Fruit fly (Drosophila melanogaster): ENCODE results near the gene Mnr.
A peak's percentile ranks its signal among the peaks of the same experiment; 100 is the strongest.

Mnr gene

dm6 chrX:21317422-21317821, 36.5 kb upstream of the Mnr start, which contains the start of gene CG1801:
Gene CG1801 (minus strand): TSS chrX:21317522.
- TF ChIP-seq dmrt93B (GFP tag; optimal IDR thresholded peaks at IDR 0.05) (no peak), Abd-B (GFP tag; optimal IDR thresholded peaks at IDR 0.05) (no peak), fru (GFP tag; optimal IDR thresholded peaks at IDR 0.05) (no peak), dl (GFP tag; optimal IDR thresholded peaks at IDR 0.05; ENCODE audit: insufficient read depth in 1 of 2, partially characterized antibody in 2 of 2) (no peak), h (GFP tag; optimal IDR thresholded peaks at IDR 0.05) (no peak), GATAd (GFP tag; optimal IDR thresholded peaks at IDR 0.05) (no peak), sv (GFP tag; optimal IDR thresholded peaks at IDR 0.05) (no peak), Hr78 (GFP tag; optimal IDR thresholded peaks at IDR 0.05) (no peak), brk (GFP tag; optimal IDR thresholded peaks at IDR 0.05) (no peak), OdsH (GFP tag; optimal IDR thresholded peaks at IDR 0.05) (no peak), Rel (GFP tag; optimal IDR thresholded peaks at IDR 0.05) (no peak), Rel (tag; optimal IDR thresholded peaks at IDR 0.05) (no peak), sage (GFP tag; optimal IDR thresholded peaks at IDR 0.05) (no peak), psq (GFP tag; optimal IDR thresholded peaks at IDR 0.05) (no peak), CG32264 (GFP tag; optimal IDR thresholded peaks at IDR 0.05) (no peak)

- peak; percentile 5 for TF ChIP-seq h (GFP tag; optimal IDR thresholded peaks at IDR 0.05)
- no peak for TF ChIP-seq Rel (GFP tag; optimal IDR thresholded peaks at IDR 0.05)
- peak; percentile 0 for TF ChIP-seq Rel (tag; optimal IDR thresholded peaks at IDR 0.05)
- peak; percentile 11 for TF ChIP-seq Jra (GFP tag; optimal IDR thresholded peaks at IDR 0.05)
- no peak for TF ChIP-seq Hnf4 (GFP tag; optimal IDR thresholded peaks at IDR 0.05)
Measured at dm6 chrX:21315852-21316251, 34.9 kb upstream of the Mnr start, which contains the start of gene Rpt6. Gene Rpt6 (plus strand): TSS chrX:21316052.

dm6 chrX:21306485-21307142, 25.6 kb upstream of the Mnr start, which contains the start of gene Abca3:
Gene Abca3 (minus strand): TSS chrX:21306665.
- TF ChIP-seq h (GFP tag; optimal IDR thresholded peaks at IDR 0.05) (peak; percentile 16), OdsH (GFP tag; optimal IDR thresholded peaks at IDR 0.05) (peak; percentile 23), jim (GFP tag; optimal IDR thresholded peaks at IDR 0.05) (no peak), psq (GFP tag; optimal IDR thresholded peaks at IDR 0.05) (peak; percentile 14), sage (GFP tag; optimal IDR thresholded peaks at IDR 0.05) (no peak), rgr (GFP tag; optimal IDR thresholded peaks at IDR 0.05) (peak; percentile 50), woc (GFP tag; optimal IDR thresholded peaks at IDR 0.05) (peak; percentile 72), sv (GFP tag; optimal IDR thresholded peaks at IDR 0.05) (peak; percentile 16), Jra (GFP tag; optimal IDR thresholded peaks at IDR 0.05) (no peak), fru (GFP tag; optimal IDR thresholded peaks at IDR 0.05) (peak; percentile 21), CG9705 (GFP tag; optimal IDR thresholded peaks at IDR 0.05) (peak; percentile 19), foxo (GFP tag; optimal IDR thresholded peaks at IDR 0.05) (peak in 1 of 2 experiments; percentile 52), Myc (optimal IDR thresholded peaks at IDR 0.05) (peak; percentile 92), Sp1 (GFP tag; optimal IDR thresholded peaks at IDR 0.05) (peak; percentile 56), CG32264 (GFP tag; optimal IDR thresholded peaks at IDR 0.05) (no peak), br (GFP tag; optimal IDR thresholded peaks at IDR 0.05) (peak; percentile 23), CrebA (GFP tag; optimal IDR thresholded peaks at IDR 0.05; ENCODE audit: borderline replicate concordance) (peak; percentile 5), ey (GFP tag; optimal IDR thresholded peaks at IDR 0.05) (peak; percentile 51), N (GFP tag; optimal IDR thresholded peaks at IDR 0.05) (no peak), HLH106 (tag; optimal IDR thresholded peaks at IDR 0.05) (peak; percentile 67)

dm6 chrX:21285001-21285400, 4.0 kb upstream of the Mnr start, which contains the start of gene CG1494:
Gene CG1494 (plus strand): TSS chrX:21285301.
- no peak for TF ChIP-seq HLH106 (tag; optimal IDR thresholded peaks at IDR 0.05)
- TF ChIP-seq Hr78 (GFP tag; optimal IDR thresholded peaks at IDR 0.05): no peak
- TF ChIP-seq CrebA (GFP tag; optimal IDR thresholded peaks at IDR 0.05; ENCODE audit: borderline replicate concordance): no peak
- TF ChIP-seq Vsx2 (GFP tag; optimal IDR thresholded peaks at IDR 0.05; ENCODE audit: partially characterized antibody): no peak
- TF ChIP-seq ey (GFP tag; optimal IDR thresholded peaks at IDR 0.05): no peak
- TF ChIP-seq sv (GFP tag; optimal IDR thresholded peaks at IDR 0.05): no peak
- TF ChIP-seq GATAd (GFP tag; optimal IDR thresholded peaks at IDR 0.05): no peak
- no peak for TF ChIP-seq jim (GFP tag; optimal IDR thresholded peaks at IDR 0.05)
- TF ChIP-seq Abd-B (GFP tag; optimal IDR thresholded peaks at IDR 0.05): no peak

dm6 chrX:21282035-21282434, 1.1 kb upstream of the Mnr start:
- no peak for TF ChIP-seq lola (GFP tag; optimal IDR thresholded peaks at IDR 0.05)
- no peak for TF ChIP-seq Dfd (GFP tag; optimal IDR thresholded peaks at IDR 0.05)
- TF ChIP-seq Sp1 (GFP tag; optimal IDR thresholded peaks at IDR 0.05): no peak
- no peak for TF ChIP-seq CG9705 (GFP tag; optimal IDR thresholded peaks at IDR 0.05)
- TF ChIP-seq Jra (GFP tag; optimal IDR thresholded peaks at IDR 0.05): no peak
